Fruit fly (Drosophila melanogaster) whole organism, embryonic: ENCODE results near the gene CG11562.

Experiments used
- Abd-B ChIP-seq: fragments of 200-800 bp; sonication (Bioruptor generic); optimal IDR thresholded peaks from 2 replicates; lab custom pipeline; 2018; ENCODE audit warnings: missing biosample characterization, mild to moderate bottlenecking, missing genetic modification characterization, moderate library complexity
- B-H1 ChIP-seq: fragments of 200-800 bp; sonication (Bioruptor generic); IDR thresholded peaks from 3 replicates; pipeline ENCODE4 v1.3.6; 2022; ENCODE audit warnings: missing biosample characterization, missing genetic modification characterization
- BtbVII ChIP-seq: fragments of 200-800 bp; sonication (Bioruptor generic); optimal IDR thresholded peaks from 3 replicates; lab custom pipeline; 2017; ENCODE audit warnings: missing biosample characterization, mild to moderate bottlenecking, missing genetic modification characterization
- CG1233 ChIP-seq: fragments of 200-800 bp; sonication (Bioruptor generic); optimal IDR thresholded peaks from 4 replicates; lab custom pipeline; 2018; ENCODE audit warnings: missing biosample characterization, mild to moderate bottlenecking, missing genetic modification characterization
- CG15696 ChIP-seq: fragments of 200-800 bp; sonication (Bioruptor generic); optimal IDR thresholded peaks from 2 replicates; lab custom pipeline; 2019; ENCODE audit warnings: missing biosample characterization, mild to moderate bottlenecking, missing genetic modification characterization, moderate library complexity
- CG1602 ChIP-seq: fragments of 200-800 bp; sonication (Bioruptor generic); optimal IDR thresholded peaks from 3 replicates; lab custom pipeline; 2016; ENCODE audit warnings: missing biosample characterization, missing genetic modification characterization
- CG17829 ChIP-seq: fragments of 200-800 bp; optimal IDR thresholded peaks from 2 replicates; lab custom pipeline; 2019; ENCODE audit warnings: missing biosample characterization, mild to moderate bottlenecking, missing genetic modification characterization, moderate library complexity
- CG3163 ChIP-seq: fragments of 200-800 bp; sonication (Bioruptor generic); optimal IDR thresholded peaks from 3 replicates; lab custom pipeline; 2016; ENCODE audit warnings: missing biosample characterization, missing genetic modification characterization
- CG32772 ChIP-seq: fragments of 200-800 bp; sonication (Bioruptor generic); IDR thresholded peaks from 2 replicates; pipeline ENCODE4 v1.3.6; 2022; ENCODE audit warnings: missing biosample characterization, missing genetic modification characterization
- CG34422 ChIP-seq: fragments of 200-800 bp; sonication (Bioruptor generic); IDR thresholded peaks from 3 replicates; pipeline ENCODE4 v1.3.6; 2022; ENCODE audit warnings: missing biosample characterization, missing genetic modification characterization
- CG4404 ChIP-seq: fragments of 200-800 bp; sonication (Bioruptor generic); IDR thresholded peaks from 2 replicates; pipeline ENCODE4 v1.3.6; 2022; ENCODE audit warnings: missing biosample characterization, missing genetic modification characterization
- CG4854 ChIP-seq: fragments of 200-800 bp; sonication (Bioruptor generic); optimal IDR thresholded peaks from 2 replicates; lab custom pipeline; 2016; ENCODE audit warnings: missing biosample characterization, missing genetic modification characterization, inconsistent platforms
- CG6683 ChIP-seq: fragments of 200-800 bp; sonication (Bioruptor generic); optimal IDR thresholded peaks from 2 replicates; lab custom pipeline; 2017; ENCODE audit warnings: missing biosample characterization, mild to moderate bottlenecking, missing genetic modification characterization, missing genetic modification reagents
- CG8478 ChIP-seq: fragments of >200 bp; optimal IDR thresholded peaks from 2 replicates; lab custom pipeline; 2018
- CG9932 ChIP-seq: fragments of 200-800 bp; sonication (Bioruptor generic); IDR thresholded peaks from 2 replicates; pipeline ENCODE4 v1.3.6; 2022; ENCODE audit warnings: missing biosample characterization, missing genetic modification characterization
- Drgx ChIP-seq: fragments of 200-800 bp; sonication (Bioruptor generic); IDR thresholded peaks from 2 replicates; pipeline ENCODE4 v1.3.6; 2022; ENCODE audit warnings: missing biosample characterization, missing genetic modification characterization
- H15 ChIP-seq: fragments of 200-800 bp; sonication (Bioruptor generic); IDR thresholded peaks from 3 replicates; pipeline ENCODE4 v1.3.6; 2022; ENCODE audit warnings: missing biosample characterization, missing genetic modification characterization
- Hand ChIP-seq: fragments of 200-800 bp; sonication (Bioruptor generic); optimal IDR thresholded peaks from 2 replicates; lab custom pipeline; 2017; ENCODE audit warnings: mild to moderate bottlenecking, missing biosample characterization, missing genetic modification reagents, missing genetic modification characterization
- Hr3 ChIP-seq: fragments of 200-800 bp; sonication (Bioruptor generic); optimal IDR thresholded peaks from 3 replicates; lab custom pipeline; 2016; ENCODE audit warnings: missing biosample characterization, missing genetic modification characterization
- Hsf ChIP-seq: fragments of 200-800 bp; sonication (Bioruptor generic); optimal IDR thresholded peaks from 3 replicates; lab custom pipeline; 2016; ENCODE audit warnings: missing biosample characterization, missing genetic modification characterization
- Kr ChIP-seq: fragments of 200-800 bp; sonication (Bioruptor generic); optimal IDR thresholded peaks from 2 replicates; lab custom pipeline; 2017; ENCODE audit warnings: missing biosample characterization, mild to moderate bottlenecking, missing genetic modification characterization
- Lpt ChIP-seq: fragments of >200 bp; optimal IDR thresholded peaks from 2 replicates; lab custom pipeline; 2018; ENCODE audit warnings: missing biosample characterization, missing genetic modification characterization
- Meics ChIP-seq: fragments of 200-800 bp; sonication (Bioruptor generic); optimal IDR thresholded peaks from 2 replicates; lab custom pipeline; 2017; ENCODE audit warnings: missing biosample characterization, mild to moderate bottlenecking, missing genetic modification characterization
- Nf-YC ChIP-seq: fragments of 200-800 bp; optimal IDR thresholded peaks from 3 replicates; lab custom pipeline; 2019; ENCODE audit warnings: missing biosample characterization, mild to moderate bottlenecking, missing genetic modification characterization, moderate library complexity
- Rfx ChIP-seq: fragments of 200-800 bp; sonication (Bioruptor generic); IDR thresholded peaks from 2 replicates; pipeline ENCODE4 v1.3.6; 2022; ENCODE audit warnings: missing biosample characterization, missing genetic modification characterization
- Side ChIP-seq: fragments of 200-800 bp; sonication (Bioruptor generic); optimal IDR thresholded peaks from 2 replicates; lab custom pipeline; 2016; ENCODE audit warnings: missing biosample characterization, missing genetic modification characterization
- Stat92E ChIP-seq, 3 experiments: fragments of >200 bp in 2 of 3; fragments of 200-800 bp in 1 of 3; sonication (Bioruptor generic) in 1 of 3; optimal IDR thresholded peaks; 2 replicates each; lab custom pipeline; 2017 to 2019; ENCODE audit warnings: missing biosample characterization in 3 of 3, missing genetic modification characterization in 3 of 3, mild to moderate bottlenecking in 1 of 3, moderate library complexity in 1 of 3
- al ChIP-seq: fragments of 200-800 bp; sonication (Bioruptor generic); IDR thresholded peaks from 2 replicates; pipeline ENCODE4 v1.3.6; 2022; ENCODE audit warnings: missing biosample characterization, missing genetic modification characterization
- ato ChIP-seq: fragments of 200-800 bp; sonication (Bioruptor generic); IDR thresholded peaks from 2 replicates; pipeline ENCODE4 v1.3.6; 2022; ENCODE audit warnings: missing biosample characterization, missing genetic modification characterization; ENCODE audit not compliant: partially characterized antibody
- bowl ChIP-seq: fragments of 200-800 bp; sonication (Bioruptor generic); IDR thresholded peaks from 2 replicates; pipeline ENCODE4 v1.3.6; 2022; ENCODE audit warnings: missing biosample characterization, missing genetic modification characterization
- cad ChIP-seq: fragments of >200 bp; optimal IDR thresholded peaks from 2 replicates; lab custom pipeline; 2017; ENCODE audit warnings: missing biosample characterization, missing genetic modification characterization
- cas ChIP-seq: fragments of 200-800 bp; sonication (Bioruptor generic); IDR thresholded peaks from 2 replicates; pipeline ENCODE4 v1.3.6; 2022; ENCODE audit warnings: missing biosample characterization, missing genetic modification characterization
- caup ChIP-seq: fragments of 200-800 bp; sonication (Bioruptor generic); optimal IDR thresholded peaks from 3 replicates; lab custom pipeline; 2017; ENCODE audit warnings: missing biosample characterization, mild to moderate bottlenecking, missing genetic modification characterization, moderate library complexity; ENCODE audit not compliant: severe bottlenecking
- chn ChIP-seq: fragments of 200-800 bp; sonication (Bioruptor generic); optimal IDR thresholded peaks from 2 replicates; lab custom pipeline; 2016; ENCODE audit warnings: missing biosample characterization, missing genetic modification characterization
- cwo ChIP-seq: fragments of 200-800 bp; sonication (Bioruptor generic); optimal IDR thresholded peaks from 3 replicates; lab custom pipeline; 2017; ENCODE audit warnings: missing biosample characterization, missing genetic modification characterization, mild to moderate bottlenecking, moderate library complexity, missing genetic modification reagents
- dpn ChIP-seq, 2 experiments: fragments of 200-800 bp; sonication (Bioruptor generic); optimal IDR thresholded peaks; 3 replicates each; lab custom pipeline; 2016; ENCODE audit warnings: missing biosample characterization in 2 of 2, missing genetic modification characterization in 2 of 2
- exex ChIP-seq: fragments of 200-800 bp; sonication (Bioruptor generic); optimal IDR thresholded peaks from 4 replicates; lab custom pipeline; 2018; ENCODE audit warnings: missing biosample characterization, mild to moderate bottlenecking, missing genetic modification characterization, moderate library complexity
- eyg ChIP-seq: fragments of 200-800 bp; sonication (Bioruptor generic); optimal IDR thresholded peaks from 3 replicates; lab custom pipeline; 2016; ENCODE audit warnings: missing biosample characterization, missing genetic modification characterization
- fd3F ChIP-seq: fragments of 200-800 bp; sonication (Bioruptor generic); optimal IDR thresholded peaks from 2 replicates; lab custom pipeline; 2018; ENCODE audit warnings: missing biosample characterization, mild to moderate bottlenecking, missing genetic modification characterization, moderate library complexity
- gfzf ChIP-seq: fragments of 200-800 bp; sonication (Bioruptor generic); optimal IDR thresholded peaks from 2 replicates; lab custom pipeline; 2016; ENCODE audit warnings: missing biosample characterization, mild to moderate bottlenecking, missing genetic modification characterization, moderate library complexity
- gt ChIP-seq: fragments of 200-800 bp; sonication (Bioruptor generic); IDR thresholded peaks from 2 replicates; pipeline ENCODE4 v1.3.6; 2022; ENCODE audit warnings: missing biosample characterization, missing genetic modification characterization
- hb ChIP-seq: fragments of 200-800 bp; sonication (Bioruptor generic); IDR thresholded peaks from 3 replicates; pipeline ENCODE4 v1.3.6; 2022; ENCODE audit warnings: missing biosample characterization, missing genetic modification characterization; ENCODE audit not compliant: partially characterized antibody
- hbn ChIP-seq: fragments of 200-800 bp; sonication (Bioruptor generic); IDR thresholded peaks from 2 replicates; pipeline ENCODE4 v1.3.6; 2022; ENCODE audit warnings: missing biosample characterization, missing genetic modification characterization; ENCODE audit not compliant: partially characterized antibody
- kah ChIP-seq: fragments of 200-800 bp; sonication (Bioruptor generic); optimal IDR thresholded peaks from 2 replicates; lab custom pipeline; 2018; ENCODE audit warnings: missing biosample characterization, mild to moderate bottlenecking, missing genetic modification characterization
- pho ChIP-seq: fragments of 200-800 bp; sonication (Bioruptor generic); optimal IDR thresholded peaks from 2 replicates; lab custom pipeline; 2016; ENCODE audit warnings: missing biosample characterization, missing genetic modification characterization
- sens-2 ChIP-seq: fragments of 200-800 bp; sonication (Bioruptor generic); IDR thresholded peaks from 2 replicates; pipeline ENCODE4 v1.3.6; 2022; ENCODE audit warnings: missing biosample characterization, missing genetic modification characterization
- seq ChIP-seq: fragments of 200-800 bp; sonication (Bioruptor generic); IDR thresholded peaks from 2 replicates; pipeline ENCODE4 v1.3.6; 2022; ENCODE audit warnings: missing biosample characterization, missing genetic modification characterization
- tll ChIP-seq, 2 experiments: fragments of 200-800 bp in 1 of 2; fragments of >200 bp in 1 of 2; sonication (Bioruptor generic) in 1 of 2; optimal IDR thresholded peaks; 2 replicates each; lab custom pipeline; 2017 to 2019; ENCODE audit warnings: missing biosample characterization in 2 of 2, missing genetic modification characterization in 2 of 2, mild to moderate bottlenecking in 1 of 2, moderate library complexity in 1 of 2
- trem ChIP-seq: fragments of 200-800 bp; optimal IDR thresholded peaks from 3 replicates; lab custom pipeline; 2019; ENCODE audit warnings: missing biosample characterization, mild to moderate bottlenecking, missing genetic modification characterization, moderate library complexity
- zfh1 ChIP-seq: fragments of 200-800 bp; sonication (Bioruptor generic); IDR thresholded peaks from 3 replicates; pipeline ENCODE4 v1.3.6; 2022; ENCODE audit warnings: missing biosample characterization, missing genetic modification characterization

Gene CG11562

DNA sequence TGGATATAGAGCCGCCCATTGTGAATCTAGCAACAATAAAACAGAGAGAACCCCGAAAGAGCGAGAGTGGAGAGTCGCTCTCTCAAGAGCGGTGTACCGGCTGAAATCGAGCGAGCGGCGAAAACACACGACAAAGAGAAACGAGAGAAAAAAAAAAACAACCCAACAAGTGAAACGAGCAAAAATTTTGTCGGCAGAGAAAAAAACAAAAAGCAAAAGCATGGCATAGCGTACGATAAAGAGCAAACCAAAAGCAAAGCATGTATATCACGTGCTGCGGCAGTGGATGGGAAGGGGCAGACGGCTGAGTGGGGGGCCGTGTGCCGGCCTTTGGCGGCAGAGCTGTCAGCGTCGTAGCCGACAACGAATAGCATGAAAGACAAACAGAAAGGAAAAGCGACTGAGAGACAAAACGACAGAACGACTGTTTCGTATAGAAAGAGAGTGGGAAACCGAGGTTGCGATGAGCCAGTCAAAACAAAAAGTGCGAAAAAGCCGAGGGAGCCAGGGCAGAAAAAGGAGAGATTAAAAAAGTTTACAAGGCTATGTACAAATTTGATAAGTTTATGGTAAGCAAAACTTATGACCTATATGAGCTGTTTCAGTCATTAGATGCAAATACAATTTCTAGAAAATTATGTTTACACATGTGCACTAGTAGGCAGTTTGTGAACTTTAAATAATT, 45.4 kb upstream of the CG11562 start (continued):
- peak; percentile 92; the same call in 2 of the 3 replicates for TF ChIP-seq CG34422
- no peak for TF ChIP-seq hb (GFP tag; lab: Robert Waterston, UW)
- no peak for TF ChIP-seq H15 (GFP tag; lab: Robert Waterston, UW)
- peak; percentile 75 for TF ChIP-seq Drgx (GFP tag; lab: Robert Waterston, UW)
- no peak for TF ChIP-seq sens-2
- peak; percentile 100 for TF ChIP-seq cwo
- peak in 1 of 3 experiments; percentile 46 for TF ChIP-seq Stat92E (GFP tag; optimal IDR thresholded peaks at IDR 0.05; lab: Kevin White, UChicago)
- TF ChIP-seq CG15696 (tag; lab: Kevin White, UChicago), result no peak
- TF ChIP-seq Meics (GFP tag; lab: Kevin White, UChicago), result no peak
- TF ChIP-seq Hr3, result no peak
- TF ChIP-seq Hand, result no peak
- no peak for TF ChIP-seq caup (GFP tag; lab: Kevin White, UChicago)
- TF ChIP-seq CG3163, result peak; percentile 94
- TF ChIP-seq al (GFP tag; lab: Robert Waterston, UW), result no peak
- TF ChIP-seq Hsf (GFP tag; lab: Kevin White, UChicago), result no peak
- no peak for TF ChIP-seq pho (GFP tag; lab: Kevin White, UChicago)
- no peak for TF ChIP-seq Rfx (GFP tag; lab: Robert Waterston, UW)
- peak; percentile 69 for TF ChIP-seq cad (GFP tag; lab: Kevin White, UChicago)
- TF ChIP-seq CG6683 (GFP tag; lab: Kevin White, UChicago), result no peak
- peak; percentile 43 for TF ChIP-seq kah
- TF ChIP-seq Kr, result no peak
- TF ChIP-seq exex (tag; lab: Kevin White, UChicago), result no peak
- no peak for TF ChIP-seq eyg (GFP tag; lab: Kevin White, UChicago)
- TF ChIP-seq cas (GFP tag; lab: Robert Waterston, UW), result no peak
- peak; percentile 15 for TF ChIP-seq Nf-YC (tag; lab: Kevin White, UChicago)
- TF ChIP-seq trem, result no peak
- peak; percentile 57; the same call in 1 of the 2 replicates for TF ChIP-seq hbn (GFP tag; lab: Robert Waterston, UW)
- no peak for TF ChIP-seq ato (GFP tag; lab: Robert Waterston, UW)
- no peak for TF ChIP-seq gt (GFP tag; lab: Robert Waterston, UW)
- no peak for TF ChIP-seq dpn (GFP tag; optimal IDR thresholded peaks at IDR 0.05; lab: Kevin White, UChicago)
- peak; percentile 39; the same call in 1 of the 2 replicates for TF ChIP-seq CG32772 (GFP tag; lab: Robert Waterston, UW)
- no peak for TF ChIP-seq B-H1 (GFP tag; lab: Robert Waterston, UW)
- TF ChIP-seq BtbVII (GFP tag; lab: Kevin White, UChicago), result no peak
- no peak for TF ChIP-seq Abd-B
- TF ChIP-seq CG4404 (GFP tag; lab: Robert Waterston, UW), result no peak
- TF ChIP-seq seq (GFP tag; lab: Robert Waterston, UW), result no peak
- no peak for TF ChIP-seq CG17829 (tag; lab: Kevin White, UChicago)
- no peak for TF ChIP-seq CG4854 (GFP tag; lab: Kevin White, UChicago)
- no peak for TF ChIP-seq zfh1 (GFP tag; lab: Robert Waterston, UW)
- TF ChIP-seq gfzf (GFP tag; lab: Kevin White, UChicago), result no peak
- TF ChIP-seq Lpt, result no peak
- no peak for TF ChIP-seq bowl (GFP tag; lab: Robert Waterston, UW)
- no peak for TF ChIP-seq tll (GFP tag; optimal IDR thresholded peaks at IDR 0.05; lab: Kevin White, UChicago)
- no peak for TF ChIP-seq Side (GFP tag; lab: Kevin White, UChicago)
- peak; percentile 5 for TF ChIP-seq chn (GFP tag; lab: Kevin White, UChicago)
- no peak for TF ChIP-seq CG9932
- no peak for TF ChIP-seq CG1602 (GFP tag; lab: Kevin White, UChicago)
- no peak for TF ChIP-seq CG1233 (GFP tag; lab: Kevin White, UChicago)
- TF ChIP-seq CG8478 (lab: Kevin White, UChicago), result no peak
- TF ChIP-seq fd3F (GFP tag; lab: Kevin White, UChicago), result no peak
